Fruit fly (Drosophila melanogaster) whole organism, embryonic: ENCODE data around the gene SdhC.

Source experiments
- Adf1 ChIP-seq: fragments of 200-800 bp; sonication (Bioruptor generic); IDR thresholded peaks from 2 replicates; pipeline ENCODE4 v1.3.6; 2022; ENCODE audit warnings: missing biosample characterization, missing genetic modification characterization
- CG1024 ChIP-seq: fragments of 200-800 bp; sonication (Bioruptor generic); IDR thresholded peaks from 2 replicates; pipeline ENCODE4 v1.3.6; 2022; ENCODE audit warnings: missing biosample characterization, missing genetic modification characterization
- CG10267 ChIP-seq: fragments of 200-800 bp; sonication (Bioruptor generic); optimal IDR thresholded peaks from 2 replicates; lab custom pipeline; 2018; ENCODE audit warnings: missing biosample characterization, mild to moderate bottlenecking, missing genetic modification characterization, moderate library complexity
- CG10366 ChIP-seq: fragments of 200-800 bp; sonication (Bioruptor generic); IDR thresholded peaks from 2 replicates; pipeline ENCODE4 v1.3.6; 2022; ENCODE audit warnings: missing biosample characterization, missing genetic modification characterization
- CG10654 ChIP-seq: fragments of 200-800 bp; sonication (Bioruptor generic); optimal IDR thresholded peaks from 2 replicates; lab custom pipeline; 2016; ENCODE audit warnings: missing biosample characterization, missing genetic modification characterization
- CG11696 ChIP-seq: fragments of 200-800 bp; sonication (Bioruptor generic); IDR thresholded peaks from 2 replicates; pipeline ENCODE4 v1.3.6; 2022; ENCODE audit warnings: missing biosample characterization, missing genetic modification characterization
- CG15011 ChIP-seq: fragments of 200-800 bp; sonication (Bioruptor generic); optimal IDR thresholded peaks from 3 replicates; lab custom pipeline; 2018; ENCODE audit warnings: missing biosample characterization, mild to moderate bottlenecking, missing genetic modification characterization
- CG1602 ChIP-seq: fragments of 200-800 bp; sonication (Bioruptor generic); optimal IDR thresholded peaks from 3 replicates; lab custom pipeline; 2016; ENCODE audit warnings: missing biosample characterization, missing genetic modification characterization
- CG16863 ChIP-seq: fragments of 200-800 bp; sonication (Bioruptor generic); optimal IDR thresholded peaks from 3 replicates; lab custom pipeline; 2016; ENCODE audit warnings: missing biosample characterization, missing genetic modification characterization
- CG30403 ChIP-seq: fragments of 200-800 bp; sonication (Bioruptor generic); optimal IDR thresholded peaks from 3 replicates; lab custom pipeline; 2016; ENCODE audit warnings: missing biosample characterization, missing genetic modification characterization
- CG3281 ChIP-seq: fragments of 200-800 bp; sonication (Bioruptor generic); optimal IDR thresholded peaks from 3 replicates; lab custom pipeline; 2017; ENCODE audit warnings: missing biosample characterization, mild to moderate bottlenecking, missing genetic modification characterization
- CG34422 ChIP-seq: fragments of 200-800 bp; sonication (Bioruptor generic); IDR thresholded peaks from 3 replicates; pipeline ENCODE4 v1.3.6; 2022; ENCODE audit warnings: missing biosample characterization, missing genetic modification characterization
- CG43689 ChIP-seq: fragments of 200-800 bp; sonication (Bioruptor generic); IDR thresholded peaks from 2 replicates; pipeline ENCODE4 v1.3.6; 2022; ENCODE audit warnings: missing biosample characterization, missing genetic modification characterization
- CG4617 ChIP-seq: fragments of 200-800 bp; sonication (Bioruptor generic); optimal IDR thresholded peaks from 3 replicates; lab custom pipeline; 2016; ENCODE audit warnings: missing biosample characterization, missing genetic modification characterization, borderline replicate concordance
- CG6683 ChIP-seq: fragments of 200-800 bp; sonication (Bioruptor generic); optimal IDR thresholded peaks from 2 replicates; lab custom pipeline; 2017; ENCODE audit warnings: missing biosample characterization, mild to moderate bottlenecking, missing genetic modification characterization, missing genetic modification reagents
- CG6854 ChIP-seq: fragments of 200-800 bp; sonication (Bioruptor generic); optimal IDR thresholded peaks from 3 replicates; lab custom pipeline; 2017; ENCODE audit warnings: missing biosample characterization, mild to moderate bottlenecking, missing genetic modification characterization
- CG7271 ChIP-seq: fragments of 200-800 bp; sonication (Bioruptor generic); optimal IDR thresholded peaks from 2 replicates; lab custom pipeline; 2018; ENCODE audit warnings: missing biosample characterization, mild to moderate bottlenecking, missing genetic modification characterization, moderate library complexity
- CG7556 ChIP-seq: fragments of 200-800 bp; sonication (Bioruptor generic); optimal IDR thresholded peaks from 2 replicates; lab custom pipeline; 2017; ENCODE audit warnings: missing biosample characterization, mild to moderate bottlenecking, missing genetic modification characterization
- Chrac-16 ChIP-seq: fragments of 200-800 bp; sonication (Bioruptor generic); optimal IDR thresholded peaks from 3 replicates; lab custom pipeline; 2016; ENCODE audit warnings: missing biosample characterization, missing genetic modification characterization
- D ChIP-seq, 2 experiments: fragments of 200-800 bp in 1 of 2; fragments of >200 bp in 1 of 2; sonication (Bioruptor generic) in 1 of 2; optimal IDR thresholded peaks; 2 replicates in 1 of 2; 3 replicates in 1 of 2; lab custom pipeline; 2017; ENCODE audit warnings: mild to moderate bottlenecking in 1 of 2, missing biosample characterization in 1 of 2, missing genetic modification characterization in 1 of 2, missing genetic modification reagents in 1 of 2
- D19B ChIP-seq: fragments of 200-800 bp; sonication (Bioruptor generic); optimal IDR thresholded peaks from 2 replicates; lab custom pipeline; 2017; ENCODE audit warnings: missing biosample characterization, mild to moderate bottlenecking, missing genetic modification characterization
- Dip2 ChIP-seq: fragments of 200-800 bp; sonication (Bioruptor generic); IDR thresholded peaks from 2 replicates; pipeline ENCODE4 v1.3.6; 2022; ENCODE audit warnings: missing biosample characterization, missing genetic modification characterization
- Dip3 ChIP-seq: fragments of 200-800 bp; sonication (Bioruptor generic); optimal IDR thresholded peaks from 3 replicates; lab custom pipeline; 2016; ENCODE audit warnings: missing biosample characterization, missing genetic modification characterization
- Doc3 ChIP-seq: fragments of 200-800 bp; sonication (Bioruptor generic); IDR thresholded peaks from 3 replicates; pipeline ENCODE4 v1.3.6; 2022; ENCODE audit warnings: missing biosample characterization, missing genetic modification characterization; ENCODE audit not compliant: partially characterized antibody
- Dref ChIP-seq: fragments of 200-800 bp; sonication (Bioruptor generic); IDR thresholded peaks from 2 replicates; pipeline ENCODE4 v1.3.6; 2022; ENCODE audit warnings: missing biosample characterization, missing genetic modification characterization
- Drgx ChIP-seq: fragments of 200-800 bp; sonication (Bioruptor generic); IDR thresholded peaks from 2 replicates; pipeline ENCODE4 v1.3.6; 2022; ENCODE audit warnings: missing biosample characterization, missing genetic modification characterization
- Fer3 ChIP-seq: fragments of 200-800 bp; sonication (Bioruptor generic); optimal IDR thresholded peaks from 2 replicates; lab custom pipeline; 2018; ENCODE audit warnings: missing biosample characterization, mild to moderate bottlenecking, missing genetic modification characterization, moderate library complexity
- Hr39 ChIP-seq: fragments of >200 bp; optimal IDR thresholded peaks from 2 replicates; lab custom pipeline; 2017
- Jarid2 ChIP-seq: fragments of 200-800 bp; sonication (Bioruptor generic); optimal IDR thresholded peaks from 3 replicates; lab custom pipeline; 2017; ENCODE audit warnings: mild to moderate bottlenecking, missing biosample characterization, missing genetic modification reagents, missing genetic modification characterization
- Neu2 ChIP-seq: fragments of 200-800 bp; sonication (Bioruptor generic); optimal IDR thresholded peaks from 3 replicates; lab custom pipeline; 2016; ENCODE audit warnings: missing biosample characterization, missing genetic modification characterization, borderline replicate concordance
- Poxn ChIP-seq: fragments of 200-800 bp; sonication (Bioruptor generic); IDR thresholded peaks from 2 replicates; pipeline ENCODE4 v1.3.6; 2022; ENCODE audit warnings: missing biosample characterization, missing genetic modification characterization
- Scr ChIP-seq: fragments of 200-800 bp; sonication (Bioruptor generic); IDR thresholded peaks from 2 replicates; pipeline ENCODE4 v1.3.6; 2022; ENCODE audit warnings: missing biosample characterization, missing genetic modification characterization; ENCODE audit not compliant: partially characterized antibody
- bab2 ChIP-seq: fragments of 200-800 bp; sonication (Bioruptor generic); optimal IDR thresholded peaks from 2 replicates; lab custom pipeline; 2016; ENCODE audit warnings: missing biosample characterization, missing genetic modification characterization
- cad ChIP-seq: fragments of >200 bp; optimal IDR thresholded peaks from 2 replicates; lab custom pipeline; 2017; ENCODE audit warnings: missing biosample characterization, missing genetic modification characterization
- corto ChIP-seq: fragments of 200-800 bp; sonication (Bioruptor generic); optimal IDR thresholded peaks from 2 replicates; lab custom pipeline; 2016; ENCODE audit warnings: missing biosample characterization, mild to moderate bottlenecking, missing genetic modification characterization, moderate library complexity
- cwo ChIP-seq: fragments of 200-800 bp; sonication (Bioruptor generic); optimal IDR thresholded peaks from 3 replicates; lab custom pipeline; 2017; ENCODE audit warnings: missing biosample characterization, missing genetic modification characterization, mild to moderate bottlenecking, moderate library complexity, missing genetic modification reagents
- ems ChIP-seq: fragments of 200-800 bp; sonication (Bioruptor generic); optimal IDR thresholded peaks from 3 replicates; lab custom pipeline; 2016; ENCODE audit warnings: missing biosample characterization, missing genetic modification characterization
- esg ChIP-seq: fragments of 200-800 bp; sonication (Bioruptor generic); conservative IDR thresholded peaks from 2 replicates; pipeline ENCODE4 v1.3.6; 2022; ENCODE audit warnings: missing biosample characterization, missing genetic modification characterization
- fu2 ChIP-seq: fragments of 200-800 bp; sonication (Bioruptor generic); optimal IDR thresholded peaks from 2 replicates; lab custom pipeline; 2016; ENCODE audit warnings: missing biosample characterization, missing genetic modification characterization
- gem ChIP-seq: fragments of 200-800 bp; sonication (Bioruptor generic); optimal IDR thresholded peaks from 2 replicates; lab custom pipeline; 2019; ENCODE audit warnings: missing biosample characterization, mild to moderate bottlenecking, missing genetic modification characterization, moderate library complexity
- jing ChIP-seq: fragments of 200-800 bp; sonication (Bioruptor generic); optimal IDR thresholded peaks from 2 replicates; lab custom pipeline; 2018; ENCODE audit warnings: missing biosample characterization, mild to moderate bottlenecking, missing genetic modification characterization
- nom ChIP-seq: fragments of 200-800 bp; sonication (Bioruptor generic); optimal IDR thresholded peaks from 2 replicates; lab custom pipeline; 2017; ENCODE audit warnings: missing biosample characterization, missing genetic modification characterization, mild to moderate bottlenecking, moderate library complexity, missing genetic modification reagents
- p53 ChIP-seq: fragments of 200-800 bp; sonication (Bioruptor generic); optimal IDR thresholded peaks from 2 replicates; lab custom pipeline; 2016; ENCODE audit warnings: missing biosample characterization, missing genetic modification characterization
- pzg ChIP-seq: fragments of 200-800 bp; sonication (Bioruptor generic); optimal IDR thresholded peaks from 3 replicates; lab custom pipeline; 2018; ENCODE audit warnings: missing biosample characterization, mild to moderate bottlenecking, missing genetic modification characterization, moderate library complexity
- rib ChIP-seq: fragments of 200-800 bp; sonication (Bioruptor generic); IDR thresholded peaks from 2 replicates; pipeline ENCODE4 v1.3.6; 2022; ENCODE audit warnings: missing biosample characterization, missing genetic modification characterization
- ro ChIP-seq: fragments of 200-800 bp; sonication (Bioruptor generic); IDR thresholded peaks from 2 replicates; pipeline ENCODE4 v1.3.6; 2022; ENCODE audit warnings: missing biosample characterization, missing genetic modification characterization
- sd ChIP-seq: fragments of 200-800 bp; sonication (Bioruptor generic); optimal IDR thresholded peaks from 3 replicates; lab custom pipeline; 2018; ENCODE audit warnings: missing biosample characterization, mild to moderate bottlenecking, missing genetic modification characterization, moderate library complexity
- sim ChIP-seq: fragments of 200-800 bp; sonication (Bioruptor generic); IDR thresholded peaks from 2 replicates; pipeline ENCODE4 v1.3.6; 2022; ENCODE audit warnings: missing biosample characterization, missing genetic modification characterization
- sima ChIP-seq: fragments of 200-800 bp; sonication (Bioruptor generic); optimal IDR thresholded peaks from 2 replicates; lab custom pipeline; 2016; ENCODE audit warnings: missing biosample characterization, missing genetic modification characterization
- slou ChIP-seq: fragments of 200-800 bp; sonication (Bioruptor generic); optimal IDR thresholded peaks from 3 replicates; lab custom pipeline; 2016; ENCODE audit warnings: missing biosample characterization, missing genetic modification characterization

SdhC gene

dm6 chr3R:11216156-11216630, 6.5 kb upstream of the SdhC start, which contains the start of the genes RpS25 and CG4820 (continued):
- TF ChIP-seq CG1602 (GFP tag; lab: Kevin White, UChicago) (peak; percentile 61), Fer3 (tag; lab: Kevin White, UChicago) (peak; percentile 91), CG34422 (GFP tag; lab: Robert Waterston, UW) (peak; percentile 90), CG11696 (GFP tag; lab: Robert Waterston, UW) (peak; percentile 42), Chrac-16 (peak; percentile 58), Poxn (no peak; the same call in 1 of the 2 replicates), Dip2 (GFP tag; lab: Robert Waterston, UW) (no peak), Adf1 (GFP tag; lab: Robert Waterston, UW) (peak; percentile 62), nom (peak; percentile 90), Neu2 (peak; percentile 85), CG43689 (GFP tag; lab: Robert Waterston, UW) (peak; percentile 79), slou (GFP tag; lab: Kevin White, UChicago) (peak; percentile 88), CG7271 (tag; lab: Kevin White, UChicago) (peak; percentile 97), CG4617 (GFP tag; lab: Kevin White, UChicago) (peak; percentile 97), p53 (GFP tag; lab: Kevin White, UChicago) (peak; percentile 93), sd (peak; percentile 57), ro (GFP tag; lab: Robert Waterston, UW) (no peak; the same call in 1 of the 2 replicates), esg (GFP tag; lab: Robert Waterston, UW) (peak; percentile 29; the same call in 1 of the 2 replicates), Hr39 (lab: Kevin White, UChicago) (no peak), gem (tag; lab: Kevin White, UChicago) (peak; percentile 80), fu2 (peak; percentile 90), Doc3 (peak; percentile 86), Jarid2 (GFP tag; lab: Kevin White, UChicago) (peak; percentile 75), CG6854 (GFP tag; lab: Kevin White, UChicago) (peak; percentile 90), jing (GFP tag; lab: Kevin White, UChicago) (peak; percentile 78), CG10654 (peak; percentile 90), rib (peak; percentile 67), CG7556 (GFP tag; lab: Kevin White, UChicago) (peak; percentile 75), cwo (GFP tag; lab: Kevin White, UChicago) (peak; percentile 73), CG10366 (GFP tag; lab: Robert Waterston, UW) (peak; percentile 76), CG6683 (GFP tag; lab: Kevin White, UChicago) (peak; percentile 87), CG10267 (tag; lab: Kevin White, UChicago) (peak; percentile 89), Scr (GFP tag; lab: Robert Waterston, UW) (peak; percentile 92), CG1024 (GFP tag; lab: Robert Waterston, UW) (peak; percentile 74), CG3281 (GFP tag; lab: Kevin White, UChicago) (peak; percentile 95), ems (GFP tag; lab: Kevin White, UChicago) (peak; percentile 79), CG30403 (GFP tag; lab: Kevin White, UChicago) (peak; percentile 85), Dip3 (GFP tag; lab: Kevin White, UChicago) (peak; percentile 81), CG16863 (GFP tag; lab: Kevin White, UChicago) (peak; percentile 90), D (optimal IDR thresholded peaks at IDR 0.05; lab: Kevin White, UChicago) (no peak), D (GFP tag; optimal IDR thresholded peaks at IDR 0.05; lab: Kevin White, UChicago) (peak; percentile 86), Dref (GFP tag; lab: Robert Waterston, UW) (peak; percentile 78), cad (no peak), Drgx (GFP tag; lab: Robert Waterston, UW) (peak; percentile 60), sim (GFP tag; lab: Robert Waterston, UW) (peak; percentile 71), pzg (GFP tag; lab: Kevin White, UChicago) (peak; percentile 98), D19B (peak; percentile 75), bab2 (peak; percentile 75), CG15011 (GFP tag; lab: Kevin White, UChicago) (peak; percentile 91), corto (GFP tag; lab: Kevin White, UChicago) (no peak), sima (peak; percentile 73)
